Worm (Caenorhabditis elegans) whole organism, young adult: ENCODE results near the gene W08F4.12.
"Not testable (repeated sequence)": the region's sequence is repeated elsewhere in the genome, so short reads cannot be mapped to it uniquely, and the experiment has no call there.

Experiments
- B0019.2 ChIP-seq: fragments of 200-800 bp; sonication (Bioruptor generic); conservative IDR thresholded peaks from 2 replicates; pipeline ENCODE4 v1.3.6; 2022; ENCODE audit warnings: missing genetic modification reagents, missing genetic modification characterization, missing compliant biosample characterization
- F57C9.4 ChIP-seq: sonication (generic microtip); optimal IDR thresholded peaks from 2 replicates; lab custom pipeline; 2017; ENCODE audit warnings: mild to moderate bottlenecking, missing genetic modification characterization, missing compliant biosample characterization
- K11D2.4 ChIP-seq: fragments of 200-800 bp; sonication (Bioruptor generic); IDR thresholded peaks from 2 replicates; pipeline ENCODE4 v1.3.6; 2022; ENCODE audit warnings: missing genetic modification reagents, missing genetic modification characterization, missing compliant biosample characterization
- Y53F4B.3 ChIP-seq: fragments of 200-800 bp; sonication (Bioruptor generic); IDR thresholded peaks from 2 replicates; pipeline ENCODE4 v1.3.6; 2022; ENCODE audit warnings: missing genetic modification reagents, missing genetic modification characterization, missing compliant biosample characterization
- cebp-1 ChIP-seq, 2 experiments: fragments of 200-800 bp in 1 of 2; sonication (Bioruptor generic) in 1 of 2; sonication (generic microtip) in 1 of 2; IDR thresholded peaks in 1 of 2; optimal IDR thresholded peaks in 1 of 2; 2 replicates each; pipeline versions ENCODE4 v1.3.6 to Lab custom; 2017 to 2022; ENCODE audit warnings: missing compliant biosample characterization in 2 of 2, missing genetic modification characterization in 2 of 2, mild to moderate bottlenecking in 1 of 2, missing genetic modification reagents in 1 of 2, moderate library complexity in 1 of 2
- ceh-79 ChIP-seq: sonication (generic microtip); optimal IDR thresholded peaks from 2 replicates; lab custom pipeline; 2017; ENCODE audit warnings: mild to moderate bottlenecking, missing genetic modification characterization, missing compliant biosample characterization
- madf-8 ChIP-seq: fragments of 200-800 bp; sonication (Bioruptor generic); conservative IDR thresholded peaks from 2 replicates; pipeline ENCODE4 v1.3.6; 2022; ENCODE audit warnings: missing genetic modification reagents, missing genetic modification characterization, missing compliant biosample characterization
- sea-2 ChIP-seq: fragments of 200-800 bp; sonication (Bioruptor generic); IDR thresholded peaks from 2 replicates; pipeline ENCODE4 v1.3.6; 2022; ENCODE audit warnings: missing genetic modification characterization, missing compliant biosample characterization
- snpc-4 ChIP-seq, 5 experiments: fragments of 150-350 bp in 1 of 5; sonication (generic microtip) in 4 of 5; optimal IDR thresholded peaks; 2 replicates each; lab custom pipeline; 2014 to 2018; ENCODE audit warnings: missing genetic modification characterization in 5 of 5, missing biosample characterization in 3 of 5, antibody characterized with exemption in 2 of 5, mild to moderate bottlenecking in 2 of 5, missing compliant biosample characterization in 2 of 5, missing genotype in 2 of 5, moderate library complexity in 2 of 5, missing genetic modification reagents in 1 of 5
- somi-1 ChIP-seq: fragments of 200-800 bp; sonication (Bioruptor generic); optimal IDR thresholded peaks from 2 replicates; lab custom pipeline; 2018; ENCODE audit warnings: mild to moderate bottlenecking, missing genetic modification characterization, missing compliant biosample characterization
- ztf-18 ChIP-seq: sonication (generic microtip); optimal IDR thresholded peaks from 2 replicates; lab custom pipeline; 2016; ENCODE audit warnings: missing genotype, mild to moderate bottlenecking, missing genetic modification characterization, missing compliant biosample characterization
- ztf-25 ChIP-seq: fragments of 200-800 bp; sonication (Bioruptor generic); IDR thresholded peaks from 2 replicates; pipeline ENCODE4 v1.3.6; 2022; ENCODE audit warnings: missing genetic modification reagents, missing genetic modification characterization, missing compliant biosample characterization

ce11 chrII:632545-632944, 48.3 kb upstream of the W08F4.12 start:
- TF ChIP-seq snpc-4 (GFP tag; optimal IDR thresholded peaks at IDR 0.05; lab: Kevin White, UChicago); snpc-4 (tag; optimal IDR thresholded peaks at IDR 0.05; lab: Kevin White, UChicago); B0019.2; somi-1 (GFP tag; lab: Kevin White, UChicago); madf-8 (GFP tag; lab: Robert Waterston, UW); K11D2.4 (GFP tag; lab: Robert Waterston, UW); sea-2; F57C9.4; ceh-79 (tag; lab: Kevin White, UChicago); ztf-18 (tag; lab: Kevin White, UChicago); cebp-1 (GFP tag; IDR thresholded peaks at IDR 0.05; lab: Robert Waterston, UW); cebp-1 (tag; optimal IDR thresholded peaks at IDR 0.05; lab: Kevin White, UChicago); Y53F4B.3 (GFP tag; lab: Robert Waterston, UW); ztf-25 (GFP tag; lab: Robert Waterston, UW): not testable (repeated sequence)
